Worm (Caenorhabditis elegans): Measurements from ENCODE around the gene ZK1290.13.

ce11 chrII:7545364-7545763 is 10.6 kb downstream of the ZK1290.13 start:
- no peak for TF ChIP-seq mdt-29 (GFP tag; IDR thresholded peaks at IDR 0.05)
- no peak for TF ChIP-seq lin-13 (GFP tag; optimal IDR thresholded peaks at IDR 0.05)
- no peak for TF ChIP-seq nhr-10 (tag; optimal IDR thresholded peaks at IDR 0.05)
- TF ChIP-seq unc-62 (GFP tag; optimal IDR thresholded peaks at IDR 0.05 in 1 of 2), result no peak
- no peak for TF ChIP-seq unc-62 (tag; optimal IDR thresholded peaks at IDR 0.05)
- no peak for TF ChIP-seq lin-1 (GFP tag; IDR thresholded peaks at IDR 0.05)
- TF ChIP-seq spr-3 (GFP tag; optimal IDR thresholded peaks at IDR 0.05), result no peak
- TF ChIP-seq zag-1 (tag; optimal IDR thresholded peaks at IDR 0.05), result no peak
- TF ChIP-seq nhr-6 (tag; optimal IDR thresholded peaks at IDR 0.05), result no peak
- no peak for TF ChIP-seq ceh-82 (tag; optimal IDR thresholded peaks at IDR 0.05)
- peak; percentile 69 for TF ChIP-seq ama-1 (optimal IDR thresholded peaks at IDR 0.05)
- no peak for TF ChIP-seq nhr-77 (tag; optimal IDR thresholded peaks at IDR 0.05)
- no peak for TF ChIP-seq fos-1 (tag; optimal IDR thresholded peaks at IDR 0.05)
- TF ChIP-seq jun-1 (tag; optimal IDR thresholded peaks at IDR 0.05), result no peak
- no peak for TF ChIP-seq F10B5.3 (tag; optimal IDR thresholded peaks at IDR 0.05)

Data from whole organism, L4 larva.